Fruit fly (Drosophila melanogaster) S2 (cell line): Measurements from ENCODE around the gene Unc50.

Experiments
- CG8478 ChIP-seq: fragments of >200 bp; optimal IDR thresholded peaks from 2 replicates; lab custom pipeline; 2018
- CTCF ChIP-seq, 2 experiments: fragments of >200 bp; optimal IDR thresholded peaks; 2 replicates each; lab custom pipeline; 2018

- TF ChIP-seq CG8478 (lab: Kevin White, UChicago): no peak
- TF ChIP-seq CTCF (optimal IDR thresholded peaks at IDR 0.05; lab: Kevin White, UChicago): no peak
Observed at dm6 chr3R:8699230-8699629, 22.8 kb upstream of the Unc50 start.
